Worm (Caenorhabditis elegans) whole organism, L4 larva: ENCODE results near the gene W02D7.5.

Experiments
- F26F4.8 ChIP-seq: fragments of 200-800 bp; sonication (Bioruptor generic); conservative IDR thresholded peaks from 2 replicates; pipeline ENCODE4 v1.3.6; 2022; ENCODE audit warnings: missing genetic modification characterization, missing compliant biosample characterization
- ama-1 ChIP-seq: fragments of 150-350 bp; optimal IDR thresholded peaks from 2 replicates; lab custom pipeline; 2014; ENCODE audit warnings: inconsistent platforms, mixed read lengths
- dmd-8 ChIP-seq: fragments of 200-800 bp; sonication (Bioruptor generic); IDR thresholded peaks from 2 replicates; pipeline ENCODE4 v1.3.6; 2022; ENCODE audit warnings: missing genetic modification characterization, missing compliant biosample characterization
- fos-1 ChIP-seq: fragments of 150-350 bp; optimal IDR thresholded peaks from 2 replicates; lab custom pipeline; 2014; ENCODE audit warnings: missing biosample characterization, missing genetic modification characterization
- jun-1 ChIP-seq: fragments of 150-350 bp; optimal IDR thresholded peaks from 2 replicates; lab custom pipeline; 2014; ENCODE audit warnings: missing biosample characterization, missing genetic modification reagents, missing genetic modification characterization
- lin-1 ChIP-seq: fragments of 200-800 bp; sonication (Bioruptor generic); IDR thresholded peaks from 2 replicates; pipeline ENCODE4 v1.3.6; 2022; ENCODE audit warnings: missing genetic modification reagents, missing genetic modification characterization, missing compliant biosample characterization
- lin-15B ChIP-seq: fragments of 150-350 bp; sonication (generic microtip); optimal IDR thresholded peaks from 3 replicates; lab custom pipeline; 2014; ENCODE audit warnings: missing biosample characterization, missing genetic modification characterization
- lin-39 ChIP-seq: fragments of 150-350 bp; optimal IDR thresholded peaks from 2 replicates; lab custom pipeline; 2014; ENCODE audit warnings: missing biosample characterization, missing genetic modification reagents, missing genetic modification characterization
- nhr-11 ChIP-seq: fragments of 150-350 bp; optimal IDR thresholded peaks from 2 replicates; lab custom pipeline; 2014; ENCODE audit warnings: missing biosample characterization, missing genetic modification characterization
- nhr-237 ChIP-seq: sonication (generic microtip); optimal IDR thresholded peaks from 2 replicates; lab custom pipeline; 2017; ENCODE audit warnings: missing biosample characterization, missing genetic modification characterization
- nhr-76 ChIP-seq: fragments of 150-350 bp; optimal IDR thresholded peaks from 2 replicates; lab custom pipeline; 2014; ENCODE audit warnings: missing biosample characterization, missing genetic modification characterization
- pha-4 ChIP-seq, 2 experiments: fragments of 150-350 bp in 1 of 2; fragments of 200-800 bp in 1 of 2; sonication (Bioruptor generic) in 1 of 2; IDR thresholded peaks in 1 of 2; optimal IDR thresholded peaks in 1 of 2; 2 replicates each; pipeline versions ENCODE4 v1.3.6 to Lab custom; 2014 to 2022; ENCODE audit warnings: missing genetic modification characterization in 2 of 2, missing genetic modification reagents in 2 of 2, missing biosample characterization in 1 of 2, missing compliant biosample characterization in 1 of 2
- unc-62 ChIP-seq, 3 experiments: fragments of 150-350 bp in 1 of 3; sonication (generic microtip); optimal IDR thresholded peaks in 2 of 3; peaks in 1 of 3; 1 replicate in 1 of 3; 2 replicates in 2 of 3; lab custom pipeline; 2014 to 2017; ENCODE audit warnings: missing biosample characterization in 3 of 3, missing genetic modification characterization in 3 of 3, missing genetic modification reagents in 3 of 3, missing genotype in 1 of 3
- zag-1 ChIP-seq: fragments of 150-350 bp; optimal IDR thresholded peaks from 2 replicates; lab custom pipeline; 2014; ENCODE audit warnings: missing biosample characterization, missing genetic modification characterization

- no peak for TF ChIP-seq jun-1 (tag; lab: Kevin White, UChicago)
- no peak for TF ChIP-seq F26F4.8 (GFP tag; lab: Robert Waterston, UW)
- no peak for TF ChIP-seq ama-1 (lab: Kevin White, UChicago)
- peak in 1 of 2 experiments; percentile 69 for TF ChIP-seq unc-62 (GFP tag; optimal IDR thresholded peaks at IDR 0.05 in 1 of 2; lab: Kevin White, UChicago)
- no peak for TF ChIP-seq unc-62 (tag; optimal IDR thresholded peaks at IDR 0.05; lab: Kevin White, UChicago)
- no peak for TF ChIP-seq nhr-237 (tag; lab: Kevin White, UChicago)
- TF ChIP-seq nhr-76 = no peak
- TF ChIP-seq lin-1 (GFP tag; lab: Robert Waterston, UW) = no peak
- TF ChIP-seq lin-39 (tag; lab: Kevin White, UChicago) = no peak
- no peak for TF ChIP-seq pha-4 (GFP tag; IDR thresholded peaks at IDR 0.05; lab: Robert Waterston, UW)
- TF ChIP-seq pha-4 (tag; optimal IDR thresholded peaks at IDR 0.05; lab: Kevin White, UChicago) = no peak
- TF ChIP-seq fos-1 = no peak
- TF ChIP-seq lin-15B (tag; lab: Kevin White, UChicago) = no peak
- no peak for TF ChIP-seq zag-1 (tag; lab: Kevin White, UChicago)
- no peak for TF ChIP-seq dmd-8
- no peak for TF ChIP-seq nhr-11 (tag; lab: Kevin White, UChicago)
Measured at ce11 chrV:8323545-8323944, 24.5 kb upstream of the W02D7.5 start.
